Worm (Caenorhabditis elegans) whole organism, L3 larva: Measurements from ENCODE around the gene clec-196.

Experiments used
- R02D3.7 ChIP-seq: fragments of 150-350 bp; optimal IDR thresholded peaks from 2 replicates; lab custom pipeline; 2014; ENCODE audit warnings: missing biosample characterization, missing genetic modification characterization
- ZK546.5 ChIP-seq: sonication (generic microtip); optimal IDR thresholded peaks from 2 replicates; lab custom pipeline; 2017; ENCODE audit warnings: missing biosample characterization, missing genetic modification characterization
- aly-2 ChIP-seq: fragments of 150-350 bp; optimal IDR thresholded peaks from 2 replicates; lab custom pipeline; 2014; ENCODE audit warnings: missing biosample characterization, missing genetic modification characterization
- ama-1 ChIP-seq: fragments of 150-350 bp; optimal IDR thresholded peaks from 2 replicates; lab custom pipeline; 2018
- ceh-16 ChIP-seq: sonication (generic microtip); optimal IDR thresholded peaks from 2 replicates; lab custom pipeline; 2017; ENCODE audit warnings: missing biosample characterization, missing genetic modification characterization
- ceh-28 ChIP-seq: fragments of 150-350 bp; optimal IDR thresholded peaks from 2 replicates; lab custom pipeline; 2014; ENCODE audit warnings: missing biosample characterization, missing genetic modification reagents, missing genetic modification characterization
- ceh-82 ChIP-seq: fragments of 150-350 bp; optimal IDR thresholded peaks from 2 replicates; lab custom pipeline; 2014; ENCODE audit warnings: missing biosample characterization, missing genetic modification characterization
- ceh-9 ChIP-seq: sonication (generic microtip); optimal IDR thresholded peaks from 2 replicates; lab custom pipeline; 2018; ENCODE audit warnings: missing biosample characterization, missing genetic modification characterization
- daf-12 ChIP-seq: fragments of 150-350 bp; optimal IDR thresholded peaks from 2 replicates; lab custom pipeline; 2014; ENCODE audit warnings: missing biosample characterization, missing genetic modification reagents, missing genetic modification characterization
- egl-27 ChIP-seq: sonication (generic microtip); optimal IDR thresholded peaks from 4 replicates; lab custom pipeline; 2017; ENCODE audit warnings: missing biosample characterization, missing genetic modification reagents, missing genetic modification characterization
- egl-5 ChIP-seq: fragments of 150-350 bp; optimal IDR thresholded peaks from 2 replicates; lab custom pipeline; 2017; ENCODE audit warnings: missing biosample characterization, missing genetic modification reagents, missing genetic modification characterization, inconsistent platforms
- elt-1 ChIP-seq: fragments of 150-350 bp; optimal IDR thresholded peaks from 2 replicates; lab custom pipeline; 2014; ENCODE audit warnings: missing biosample characterization, missing genetic modification characterization
- elt-2 ChIP-seq: sonication (generic microtip); optimal IDR thresholded peaks from 2 replicates; lab custom pipeline; 2016; ENCODE audit warnings: missing genetic modification reagents, mild to moderate bottlenecking, missing genetic modification characterization, missing compliant biosample characterization
- elt-3 ChIP-seq, 3 experiments: fragments of 150-350 bp in 1 of 3; sonication (generic microtip) in 2 of 3; optimal IDR thresholded peaks; 2 replicates in 2 of 3; 4 replicates in 1 of 3; lab custom pipeline; 2014 to 2017; ENCODE audit warnings: missing biosample characterization in 3 of 3, missing genetic modification characterization in 3 of 3
- eor-1 ChIP-seq, 2 experiments: fragments of 150-350 bp; optimal IDR thresholded peaks; 2 replicates each; lab custom pipeline; 2014 to 2018; ENCODE audit warnings: missing biosample characterization in 2 of 2, missing genetic modification characterization in 2 of 2
- fkh-10 ChIP-seq: sonication (generic microtip); optimal IDR thresholded peaks from 2 replicates; lab custom pipeline; 2017; ENCODE audit warnings: missing biosample characterization, missing genetic modification reagents, missing genetic modification characterization
- fkh-2 ChIP-seq: fragments of 150-350 bp; optimal IDR thresholded peaks from 2 replicates; lab custom pipeline; 2014; ENCODE audit warnings: missing biosample characterization, missing genetic modification reagents, missing genetic modification characterization
- fos-1 ChIP-seq: fragments of 150-350 bp; optimal IDR thresholded peaks from 2 replicates; lab custom pipeline; 2014; ENCODE audit warnings: missing biosample characterization, missing genetic modification characterization
- hmg-11 ChIP-seq: sonication (generic microtip); optimal IDR thresholded peaks from 2 replicates; lab custom pipeline; 2016; ENCODE audit warnings: missing genetic modification characterization, missing compliant biosample characterization
- jun-1 ChIP-seq: fragments of 150-350 bp; optimal IDR thresholded peaks from 2 replicates; lab custom pipeline; 2014; ENCODE audit warnings: missing biosample characterization, missing genetic modification reagents, missing genetic modification characterization
- lin-15B ChIP-seq: fragments of 150-350 bp; optimal IDR thresholded peaks from 2 replicates; lab custom pipeline; 2014; ENCODE audit warnings: missing biosample characterization, missing genetic modification characterization
- lin-39 ChIP-seq: fragments of 150-350 bp; optimal IDR thresholded peaks from 2 replicates; lab custom pipeline; 2018; ENCODE audit warnings: missing biosample characterization, missing genetic modification reagents, missing genetic modification characterization
- lsy-12 ChIP-seq: sonication (generic microtip); optimal IDR thresholded peaks from 2 replicates; lab custom pipeline; 2016; ENCODE audit warnings: mild to moderate bottlenecking, missing genetic modification characterization, missing compliant biosample characterization
- mdl-1 ChIP-seq: fragments of 150-350 bp; optimal IDR thresholded peaks from 2 replicates; lab custom pipeline; 2014; ENCODE audit warnings: missing biosample characterization, missing genetic modification characterization
- mml-1 ChIP-seq: fragments of 150-350 bp; sonication (generic microtip); optimal IDR thresholded peaks from 3 replicates; lab custom pipeline; 2014; ENCODE audit warnings: missing biosample characterization, missing genetic modification characterization
- nfya-1 ChIP-seq: sonication (generic microtip); optimal IDR thresholded peaks from 2 replicates; lab custom pipeline; 2017; ENCODE audit warnings: missing genetic modification characterization, mild to moderate bottlenecking, missing compliant biosample characterization, antibody characterized with exemption, moderate library complexity; ENCODE audit not compliant: insufficient read depth
- nhr-11 ChIP-seq: fragments of 150-350 bp; optimal IDR thresholded peaks from 2 replicates; lab custom pipeline; 2014; ENCODE audit warnings: missing biosample characterization, missing genetic modification characterization
- nhr-12 ChIP-seq: fragments of 150-350 bp; optimal IDR thresholded peaks from 2 replicates; lab custom pipeline; 2014; ENCODE audit warnings: missing biosample characterization, missing genetic modification characterization
- nhr-23 ChIP-seq: fragments of 150-350 bp; optimal IDR thresholded peaks from 2 replicates; lab custom pipeline; 2014; ENCODE audit warnings: missing biosample characterization, missing genetic modification reagents, missing genetic modification characterization
- nhr-237 ChIP-seq: fragments of 150-350 bp; optimal IDR thresholded peaks from 2 replicates; lab custom pipeline; 2014; ENCODE audit warnings: missing biosample characterization, missing genetic modification characterization
- nhr-25 ChIP-seq: sonication (generic microtip); optimal IDR thresholded peaks from 2 replicates; lab custom pipeline; 2017; ENCODE audit warnings: missing biosample characterization, missing genetic modification characterization
- nhr-28 ChIP-seq: fragments of 150-350 bp; optimal IDR thresholded peaks from 2 replicates; lab custom pipeline; 2014; ENCODE audit warnings: missing biosample characterization, missing genetic modification characterization
- nhr-43 ChIP-seq: sonication (generic microtip); optimal IDR thresholded peaks from 2 replicates; lab custom pipeline; 2016; ENCODE audit warnings: mild to moderate bottlenecking, missing genetic modification characterization, missing compliant biosample characterization; ENCODE audit not compliant: poor library complexity, severe bottlenecking
- nhr-67 ChIP-seq: fragments of 150-350 bp; optimal IDR thresholded peaks from 2 replicates; lab custom pipeline; 2014; ENCODE audit warnings: missing biosample characterization, missing genetic modification characterization
- nhr-76 ChIP-seq: fragments of 150-350 bp; sonication (generic microtip); optimal IDR thresholded peaks from 5 replicates; lab custom pipeline; 2014; ENCODE audit warnings: missing biosample characterization, missing genetic modification characterization
- nhr-77 ChIP-seq: fragments of 150-350 bp; optimal IDR thresholded peaks from 2 replicates; lab custom pipeline; 2014; ENCODE audit warnings: missing biosample characterization, missing genetic modification characterization
- pha-4 ChIP-seq: fragments of 150-350 bp; optimal IDR thresholded peaks from 2 replicates; lab custom pipeline; 2014; ENCODE audit warnings: missing biosample characterization, missing genetic modification reagents, missing genetic modification characterization
- pqm-1 ChIP-seq: fragments of 150-350 bp; optimal IDR thresholded peaks from 2 replicates; lab custom pipeline; 2017; ENCODE audit warnings: missing biosample characterization, missing genetic modification characterization, inconsistent platforms
- sea-2 ChIP-seq: fragments of 150-350 bp; sonication (generic microtip); optimal IDR thresholded peaks from 4 replicates; lab custom pipeline; 2014; ENCODE audit warnings: missing biosample characterization, missing genetic modification reagents, missing genetic modification characterization
- skn-1 ChIP-seq: fragments of 150-350 bp; optimal IDR thresholded peaks from 2 replicates; lab custom pipeline; 2014; ENCODE audit warnings: missing biosample characterization, missing genetic modification characterization
- snpc-4 ChIP-seq: fragments of 150-350 bp; optimal IDR thresholded peaks from 2 replicates; lab custom pipeline; 2014; ENCODE audit warnings: missing biosample characterization, missing genetic modification characterization
- tbx-2 ChIP-seq: sonication (generic microtip); optimal IDR thresholded peaks from 2 replicates; lab custom pipeline; 2016; ENCODE audit warnings: mild to moderate bottlenecking, missing genetic modification characterization, missing compliant biosample characterization
- unc-39 ChIP-seq: sonication (generic microtip); optimal IDR thresholded peaks from 4 replicates; lab custom pipeline; 2017; ENCODE audit warnings: missing biosample characterization, missing genetic modification characterization
- unc-62 ChIP-seq: fragments of 150-350 bp; sonication (generic microtip); optimal IDR thresholded peaks from 4 replicates; lab custom pipeline; 2014; ENCODE audit warnings: missing biosample characterization, missing genetic modification reagents, missing genetic modification characterization
- zag-1 ChIP-seq: fragments of 150-350 bp; optimal IDR thresholded peaks from 2 replicates; lab custom pipeline; 2014; ENCODE audit warnings: missing biosample characterization, missing genetic modification characterization
- ztf-11 ChIP-seq: fragments of 150-350 bp; optimal IDR thresholded peaks from 2 replicates; lab custom pipeline; 2014; ENCODE audit warnings: missing biosample characterization, missing genetic modification characterization
- ztf-4 ChIP-seq: fragments of 150-350 bp; optimal IDR thresholded peaks from 2 replicates; lab custom pipeline; 2014; ENCODE audit warnings: missing biosample characterization, missing genetic modification characterization

clec-196 gene

ce11 chrIV:17277459-17278173, 860 bp downstream of the clec-196 start:
- TF ChIP-seq ama-1 (lab: Kevin White, UChicago) (peak; percentile 10), egl-27 (tag; lab: Kevin White, UChicago) (no peak)
- TF ChIP-seq, all 47 proteins: peak for 1

- TF ChIP-seq zag-1, result peak; percentile 34
- peak; percentile 97 for TF ChIP-seq jun-1 (tag; lab: Kevin White, UChicago)
- TF ChIP-seq elt-3 (tag; optimal IDR thresholded peaks at IDR 0.05; lab: Kevin White, UChicago), result peak in 1 of 3 experiments; percentile 87
- TF ChIP-seq egl-27 (tag; lab: Kevin White, UChicago), result peak; percentile 64
- TF ChIP-seq ztf-11 (tag; lab: Kevin White, UChicago), result no peak
- TF ChIP-seq nhr-12, result no peak
- TF ChIP-seq lin-15B, result peak; percentile 88
- peak; percentile 49 for TF ChIP-seq ZK546.5 (tag; lab: Kevin White, UChicago)
- TF ChIP-seq nhr-23 (tag; lab: Kevin White, UChicago), result peak; percentile 98
- TF ChIP-seq nhr-11 (tag; lab: Kevin White, UChicago), result peak; percentile 98
- TF ChIP-seq ama-1 (lab: Kevin White, UChicago), result peak; percentile 87
- TF ChIP-seq fos-1, result peak; percentile 91
- peak; percentile 31 for TF ChIP-seq mdl-1
- no peak for TF ChIP-seq aly-2
- peak; percentile 86 for TF ChIP-seq ztf-4 (tag; lab: Kevin White, UChicago)
- peak; percentile 80 for TF ChIP-seq R02D3.7
- peak; percentile 3 for TF ChIP-seq ceh-16 (tag; lab: Kevin White, UChicago)
- peak; percentile 42 for TF ChIP-seq elt-1 (tag; lab: Kevin White, UChicago)
- peak; percentile 83 for TF ChIP-seq elt-2 (tag; lab: Kevin White, UChicago)
- peak; percentile 79 to 89 for TF ChIP-seq eor-1 (tag; optimal IDR thresholded peaks at IDR 0.05; lab: Kevin White, UChicago)
- peak; percentile 88 for TF ChIP-seq ceh-82 (tag; lab: Kevin White, UChicago)
- peak; percentile 100 for TF ChIP-seq lsy-12 (tag; lab: Kevin White, UChicago)
- TF ChIP-seq hmg-11 (tag; lab: Kevin White, UChicago), result peak; percentile 90
- no peak for TF ChIP-seq ceh-9 (tag; lab: Kevin White, UChicago)
- peak; percentile 86 for TF ChIP-seq nhr-77 (tag; lab: Kevin White, UChicago)
- peak; percentile 68 for TF ChIP-seq daf-12 (tag; lab: Kevin White, UChicago)
- TF ChIP-seq nhr-43 (tag; lab: Kevin White, UChicago), result peak; percentile 76
- peak; percentile 50 for TF ChIP-seq nhr-237 (tag; lab: Kevin White, UChicago)
- peak; percentile 86 for TF ChIP-seq skn-1 (tag; lab: Kevin White, UChicago)
- TF ChIP-seq tbx-2, result peak; percentile 93
- TF ChIP-seq nfya-1 (tag; lab: Kevin White, UChicago), result peak; percentile 94
- TF ChIP-seq nhr-67 (tag; lab: Kevin White, UChicago), result peak; percentile 22
- TF ChIP-seq fkh-2, result no peak
- no peak for TF ChIP-seq mml-1 (tag; lab: Kevin White, UChicago)
- no peak for TF ChIP-seq nhr-28 (tag; lab: Kevin White, UChicago)
- TF ChIP-seq unc-39 (tag; lab: Kevin White, UChicago), result no peak
- TF ChIP-seq pqm-1 (tag; lab: Kevin White, UChicago), result peak; percentile 92
- TF ChIP-seq lin-39, result peak; percentile 91
- peak; percentile 73 for TF ChIP-seq nhr-76 (tag; lab: Kevin White, UChicago)
- TF ChIP-seq pha-4, result peak; percentile 96
- peak; percentile 81 for TF ChIP-seq unc-62 (GFP tag; lab: Kevin White, UChicago)
- TF ChIP-seq egl-5 (tag; lab: Kevin White, UChicago), result peak; percentile 97
- TF ChIP-seq snpc-4 (tag; lab: Kevin White, UChicago), result peak; percentile 78
- TF ChIP-seq ceh-28, result peak; percentile 89
- TF ChIP-seq fkh-10 (GFP tag; lab: Kevin White, UChicago), result peak; percentile 100
- TF ChIP-seq nhr-25 (tag; lab: Kevin White, UChicago), result peak; percentile 89
- peak; percentile 37 for TF ChIP-seq sea-2 (GFP tag; lab: Kevin White, UChicago)
Observed at ce11 chrIV:17278363-17278762, 1.6 kb downstream of the clec-196 start.
